Fruit fly (Drosophila melanogaster): ENCODE results near the gene CG4907.

The CG4907 gene

dm6 chr3R:22753895-22754774, 43.6 kb upstream of the CG4907 start (continued):
- TF ChIP-seq CG32767 (GFP tag; IDR thresholded peaks at IDR 0.05) (peak; percentile 70; the same call in 1 of the 2 replicates), CG9817 (tag; optimal IDR thresholded peaks at IDR 0.05) (peak; percentile 41), CG9727 (GFP tag; optimal IDR thresholded peaks at IDR 0.05) (peak; percentile 73), CTCF (GFP tag; optimal IDR thresholded peaks at IDR 0.05) (peak; percentile 31), CG31224 (GFP tag; IDR thresholded peaks at IDR 0.05) (no peak; the same call in 1 of the 2 replicates), CG30403 (GFP tag; optimal IDR thresholded peaks at IDR 0.05) (peak; percentile 84), aop (GFP tag; IDR thresholded peaks at IDR 0.05) (no peak), grau (tag; optimal IDR thresholded peaks at IDR 0.05) (peak; percentile 72), HmgZ (tag; optimal IDR thresholded peaks at IDR 0.05) (no peak), CG3281 (GFP tag; optimal IDR thresholded peaks at IDR 0.05) (peak; percentile 71), seq (GFP tag; IDR thresholded peaks at IDR 0.05) (no peak), nmo (GFP tag; optimal IDR thresholded peaks at IDR 0.05) (peak; percentile 78), CG42726 (GFP tag; IDR thresholded peaks at IDR 0.05; ENCODE audit: partially characterized antibody) (0 out of 2 replicates have a peak, but pooled peaks have one; percentile 30), Dek (tag; optimal IDR thresholded peaks at IDR 0.05) (peak; percentile 58), CG6765 (GFP tag; optimal IDR thresholded peaks at IDR 0.05) (peak; percentile 16), Camta (GFP tag; optimal IDR thresholded peaks at IDR 0.05) (peak; percentile 64), CG30431 (GFP tag; optimal IDR thresholded peaks at IDR 0.05) (no peak), HmgD (GFP tag; optimal IDR thresholded peaks at IDR 0.05) (no peak), NC2α (GFP tag; optimal IDR thresholded peaks at IDR 0.05) (no peak), CG8944 (GFP tag; optimal IDR thresholded peaks at IDR 0.05) (peak; percentile 58), CG2199 (GFP tag; IDR thresholded peaks at IDR 0.05) (peak; percentile 47; the same call in 1 of the 3 replicates), CG4820 (GFP tag; optimal IDR thresholded peaks at IDR 0.05) (peak; percentile 63), CG18476 (GFP tag; optimal IDR thresholded peaks at IDR 0.05) (peak; percentile 46), CG43689 (GFP tag; IDR thresholded peaks at IDR 0.05) (no peak), Six4 (GFP tag; optimal IDR thresholded peaks at IDR 0.05) (peak; percentile 67), CG18619 (GFP tag; optimal IDR thresholded peaks at IDR 0.05) (peak; percentile 76), CG12744 (GFP tag; optimal IDR thresholded peaks at IDR 0.05) (no peak), CG18599 (GFP tag; optimal IDR thresholded peaks at IDR 0.05) (peak; percentile 23), CG33557 (GFP tag; optimal IDR thresholded peaks at IDR 0.05) (no peak), gsb-n (tag; optimal IDR thresholded peaks at IDR 0.05) (no peak), Dref (GFP tag; IDR thresholded peaks at IDR 0.05) (0 out of 2 replicates have a peak, but pooled peaks have one; percentile 11), mld (GFP tag; IDR thresholded peaks at IDR 0.05; ENCODE audit: partially characterized antibody) (no peak), Hmr (GFP tag; optimal IDR thresholded peaks at IDR 0.05) (peak; percentile 66), usp (GFP tag; optimal IDR thresholded peaks at IDR 0.05) (no peak), CG1024 (GFP tag; IDR thresholded peaks at IDR 0.05) (no peak), dm (GFP tag; optimal IDR thresholded peaks at IDR 0.05) (peak; percentile 8), CG14014 (GFP tag; IDR thresholded peaks at IDR 0.05) (peak; percentile 50; the same call in 1 of the 2 replicates), CG3163 (GFP tag; optimal IDR thresholded peaks at IDR 0.05) (no peak), CG7357 (GFP tag; IDR thresholded peaks at IDR 0.05) (0 out of 3 replicates have a peak, but pooled peaks have one; percentile 6), CG13123 (GFP tag; optimal IDR thresholded peaks at IDR 0.05) (peak; percentile 42), gfzf (GFP tag; optimal IDR thresholded peaks at IDR 0.05) (no peak), sc (optimal IDR thresholded peaks at IDR 0.05) (no peak), sc (GFP tag; optimal IDR thresholded peaks at IDR 0.05) (peak; percentile 32), CG17612 (GFP tag; IDR thresholded peaks at IDR 0.05) (0 out of 2 replicates have a peak, but pooled peaks have one; percentile 44), Optix (GFP tag; IDR thresholded peaks at IDR 0.05) (peak; percentile 34; the same call in 1 of the 3 replicates), CG9932 (GFP tag; IDR thresholded peaks at IDR 0.05) (peak; percentile 54), pfk (GFP tag; optimal IDR thresholded peaks at IDR 0.05) (no peak), wek (GFP tag; optimal IDR thresholded peaks at IDR 0.05) (no peak), dan (GFP tag; IDR thresholded peaks at IDR 0.05) (no peak), CG10274 (GFP tag; optimal IDR thresholded peaks at IDR 0.05) (peak; percentile 8)

Data from whole organism, embryonic.